Fruit fly (Drosophila melanogaster) whole organism, pupa: ENCODE results near the gene CG43136.

ENCODE experiments used
- CG10348 ChIP-seq: fragments of 200-800 bp; sonication (Bioruptor generic); IDR thresholded peaks from 2 replicates; pipeline ENCODE4 v1.3.6; 2022; ENCODE audit warnings: missing biosample characterization, missing genetic modification characterization
- CG13204 ChIP-seq: fragments of 200-800 bp; sonication (Bioruptor generic); optimal IDR thresholded peaks from 2 replicates; lab custom pipeline; 2018; ENCODE audit warnings: missing biosample characterization, mild to moderate bottlenecking, missing genetic modification characterization, moderate library complexity
- CG15710 ChIP-seq: fragments of 200-800 bp; sonication (Bioruptor generic); optimal IDR thresholded peaks from 2 replicates; lab custom pipeline; 2018; ENCODE audit warnings: missing biosample characterization, mild to moderate bottlenecking, missing genetic modification characterization, moderate library complexity
- CG34367 ChIP-seq: fragments of 200-800 bp; sonication (Bioruptor generic); optimal IDR thresholded peaks from 2 replicates; lab custom pipeline; 2018; ENCODE audit warnings: missing biosample characterization, mild to moderate bottlenecking, missing genetic modification characterization
- CG9948 ChIP-seq: fragments of 200-800 bp; sonication (Bioruptor generic); optimal IDR thresholded peaks from 2 replicates; lab custom pipeline; 2018; ENCODE audit warnings: missing biosample characterization, mild to moderate bottlenecking, missing genetic modification characterization, moderate library complexity
- D1 ChIP-seq: fragments of 200-800 bp; sonication (Bioruptor generic); optimal IDR thresholded peaks from 2 replicates; lab custom pipeline; 2018; ENCODE audit warnings: missing biosample characterization, mild to moderate bottlenecking, missing genetic modification characterization, moderate library complexity
- Pif1A ChIP-seq: fragments of 200-800 bp; sonication (Bioruptor generic); optimal IDR thresholded peaks from 3 replicates; lab custom pipeline; 2016; ENCODE audit warnings: missing biosample characterization, missing genetic modification characterization
- Pif1B ChIP-seq: fragments of 200-800 bp; sonication (Bioruptor generic); optimal IDR thresholded peaks from 3 replicates; lab custom pipeline; 2016; ENCODE audit warnings: missing biosample characterization, missing genetic modification characterization
- Snoo ChIP-seq: fragments of 200-800 bp; sonication (Bioruptor generic); optimal IDR thresholded peaks from 3 replicates; lab custom pipeline; 2017; ENCODE audit warnings: missing biosample characterization, mild to moderate bottlenecking, missing genetic modification characterization, inconsistent platforms
- fd96Ca ChIP-seq: fragments of 200-800 bp; sonication (Bioruptor generic); IDR thresholded peaks from 3 replicates; pipeline ENCODE4 v1.3.6; 2022; ENCODE audit warnings: missing biosample characterization, missing genetic modification characterization
- gl ChIP-seq: fragments of 200-800 bp; sonication (Bioruptor generic); optimal IDR thresholded peaks from 2 replicates; lab custom pipeline; 2018; ENCODE audit warnings: missing biosample characterization, mild to moderate bottlenecking, missing genetic modification characterization
- rn ChIP-seq: fragments of 200-800 bp; sonication (Bioruptor generic); IDR thresholded peaks from 2 replicates; pipeline ENCODE4 v1.3.6; 2022; ENCODE audit warnings: missing biosample characterization, missing genetic modification characterization

dm6 chrX:5899241-5900145 is 45.9 kb downstream of the CG43136 start:
- TF ChIP-seq CG15710 (tag; lab: Kevin White, UChicago) (peak; percentile 29), D1 (tag; lab: Kevin White, UChicago) (no peak), CG13204 (GFP tag; lab: Kevin White, UChicago) (peak; percentile 81), Pif1B (GFP tag; lab: Kevin White, UChicago) (no peak), rn (GFP tag; lab: Robert Waterston, UW) (no peak), Pif1A (GFP tag; lab: Kevin White, UChicago) (no peak), Snoo (tag; lab: Kevin White, UChicago) (peak; percentile 40), fd96Ca (GFP tag; lab: Robert Waterston, UW) (peak; percentile 58; the same call in 1 of the 3 replicates), CG10348 (GFP tag; lab: Robert Waterston, UW) (no peak), CG9948 (tag; lab: Kevin White, UChicago) (no peak), CG34367 (no peak), gl (tag; lab: Kevin White, UChicago) (peak; percentile 30)
